Worm (Caenorhabditis elegans) whole organism, L1 larva: Measurements from ENCODE around the gene srab-4.

Source experiments
- ama-1 ChIP-seq: fragments of 150-350 bp; optimal IDR thresholded peaks from 2 replicates; lab custom pipeline; 2014
- elt-2 ChIP-seq: sonication (generic microtip); optimal IDR thresholded peaks from 2 replicates; lab custom pipeline; 2016; ENCODE audit warnings: missing genetic modification characterization, mild to moderate bottlenecking, inconsistent platforms, missing compliant biosample characterization, missing genetic modification reagents
- lin-13 ChIP-seq: fragments of 150-350 bp; optimal IDR thresholded peaks from 2 replicates; lab custom pipeline; 2014; ENCODE audit warnings: missing biosample characterization, missing genetic modification reagents, missing genetic modification characterization
- lin-39 ChIP-seq: fragments of 150-350 bp; optimal IDR thresholded peaks from 2 replicates; lab custom pipeline; 2014; ENCODE audit warnings: missing biosample characterization, missing genetic modification reagents, missing genetic modification characterization
- lir-3 ChIP-seq: sonication (generic microtip); optimal IDR thresholded peaks from 2 replicates; lab custom pipeline; 2016; ENCODE audit warnings: mild to moderate bottlenecking, missing genetic modification characterization, moderate library complexity, missing compliant biosample characterization; ENCODE audit not compliant: poor library complexity
- nhr-11 ChIP-seq: fragments of 150-350 bp; optimal IDR thresholded peaks from 2 replicates; lab custom pipeline; 2014; ENCODE audit warnings: missing biosample characterization, missing genetic modification characterization
- nhr-12 ChIP-seq: sonication (generic microtip); optimal IDR thresholded peaks from 2 replicates; lab custom pipeline; 2017; ENCODE audit warnings: missing biosample characterization, missing genetic modification characterization
- nhr-76 ChIP-seq: sonication (generic microtip); optimal IDR thresholded peaks from 2 replicates; lab custom pipeline; 2017; ENCODE audit warnings: missing biosample characterization, missing genetic modification characterization
- pag-3 ChIP-seq: sonication (generic microtip); optimal IDR thresholded peaks from 2 replicates; lab custom pipeline; 2017; ENCODE audit warnings: missing genetic modification characterization, mild to moderate bottlenecking, missing compliant biosample characterization, antibody characterized with exemption, borderline replicate concordance; ENCODE audit not compliant: insufficient read depth
- skn-1 ChIP-seq: fragments of 150-350 bp; optimal IDR thresholded peaks from 2 replicates; lab custom pipeline; 2014; ENCODE audit warnings: missing biosample characterization, missing genetic modification characterization
- unc-130 ChIP-seq: fragments of 150-350 bp; optimal IDR thresholded peaks from 2 replicates; lab custom pipeline; 2017; ENCODE audit warnings: missing biosample characterization, missing genetic modification characterization, inconsistent platforms
- ztf-11 ChIP-seq, 2 experiments: sonication (generic microtip); optimal IDR thresholded peaks; 2 replicates each; lab custom pipeline; 2016 to 2017; ENCODE audit warnings: missing genetic modification characterization in 2 of 2, missing biosample characterization in 1 of 2, missing compliant biosample characterization in 1 of 2

DNA sequence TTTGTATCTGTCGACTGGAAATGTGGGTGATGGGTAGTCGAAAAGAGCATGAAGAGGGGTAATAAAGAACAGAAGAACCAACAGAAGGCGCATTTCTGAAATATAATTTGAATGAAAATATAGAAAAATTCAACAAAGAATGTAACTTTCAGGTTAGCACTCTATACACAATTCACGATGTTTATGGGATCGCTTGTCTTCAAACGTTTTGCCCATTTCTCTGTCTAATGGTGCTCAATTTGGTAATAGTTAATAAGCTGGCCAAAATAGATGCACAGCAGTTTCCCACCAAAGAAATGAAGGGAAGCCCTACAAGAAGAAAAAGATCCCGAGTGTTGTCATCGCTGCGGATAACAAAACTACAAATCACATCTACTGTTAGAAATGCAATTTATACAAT lies 43.6 kb downstream of the srab-4 start, which contains the start of gene F20A1.8:
- TF ChIP-seq lir-3 (tag; lab: Kevin White, UChicago) (no peak), skn-1 (no peak), lin-13 (GFP tag; lab: Kevin White, UChicago) (no peak), lin-39 (tag; lab: Kevin White, UChicago) (no peak), elt-2 (tag; lab: Kevin White, UChicago) (no peak), ztf-11 (tag; optimal IDR thresholded peaks at IDR 0.05; lab: Kevin White, UChicago) (no peak), nhr-12 (tag; lab: Kevin White, UChicago) (no peak), pag-3 (tag; lab: Kevin White, UChicago) (no peak), unc-130 (no peak), nhr-11 (no peak), nhr-76 (no peak), ama-1 (no peak)
